Fruit fly (Drosophila melanogaster): ENCODE data around the gene mRpS6.
A peak's percentile ranks its signal among the peaks of the same experiment; 100 is the strongest.

The mRpS6 gene

DNA sequence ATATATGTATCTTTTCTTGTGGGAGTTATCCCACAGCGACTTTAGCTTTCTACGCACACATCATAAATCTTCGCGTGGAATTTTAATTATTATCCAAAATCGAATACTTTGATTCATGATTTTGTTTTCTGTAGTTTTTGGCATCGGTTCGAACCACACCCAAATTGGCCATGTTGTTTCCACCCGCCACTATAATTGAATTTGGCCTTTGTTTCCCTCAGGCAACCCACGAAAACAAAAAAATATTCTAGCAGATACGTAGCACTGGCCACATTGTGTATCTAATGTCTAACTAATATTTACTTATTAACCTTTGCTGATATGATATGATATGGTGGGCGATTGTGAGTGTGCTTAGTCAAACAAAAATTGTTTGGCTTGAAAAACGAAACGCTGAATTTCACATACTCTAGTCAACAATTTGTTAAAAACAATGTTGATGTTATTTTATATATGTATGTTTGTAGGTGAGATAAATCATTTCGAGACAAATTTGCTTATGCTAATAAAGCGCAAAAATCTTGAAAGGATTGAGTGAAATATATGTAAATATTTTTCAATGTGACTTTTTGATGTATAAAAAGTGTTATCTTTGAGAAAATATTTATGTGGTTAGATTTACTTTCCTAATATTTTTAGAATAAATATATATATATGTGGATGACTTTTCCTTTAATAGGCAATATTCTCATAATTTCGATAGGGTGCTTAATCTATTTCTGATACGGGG is 9.3 kb upstream of the mRpS6 start (continued):
- TF ChIP-seq danr (GFP tag; IDR thresholded peaks at IDR 0.05) (no peak), CG7745 (tag; optimal IDR thresholded peaks at IDR 0.05) (no peak), NfI (GFP tag; optimal IDR thresholded peaks at IDR 0.05) (no peak), slp2 (GFP tag; optimal IDR thresholded peaks at IDR 0.05) (no peak), H2.0 (GFP tag; IDR thresholded peaks at IDR 0.05) (no peak), gro (GFP tag; optimal IDR thresholded peaks at IDR 0.05) (no peak), trh (GFP tag; optimal IDR thresholded peaks at IDR 0.05) (no peak), CG10959 (GFP tag; IDR thresholded peaks at IDR 0.05) (no peak), seq (GFP tag; IDR thresholded peaks at IDR 0.05) (no peak), pb (GFP tag; optimal IDR thresholded peaks at IDR 0.05) (no peak), Fer1 (GFP tag; optimal IDR thresholded peaks at IDR 0.05) (no peak), maf-S (GFP tag; optimal IDR thresholded peaks at IDR 0.05) (no peak), tio (GFP tag; optimal IDR thresholded peaks at IDR 0.05) (peak; percentile 24), lab (GFP tag; optimal IDR thresholded peaks at IDR 0.05) (peak; percentile 5), Atf6 (GFP tag; IDR thresholded peaks at IDR 0.05) (no peak), CG11398 (GFP tag; optimal IDR thresholded peaks at IDR 0.05) (no peak), hth (optimal IDR thresholded peaks at IDR 0.05) (no peak), salm (tag; optimal IDR thresholded peaks at IDR 0.05) (no peak), CG13296 (GFP tag; optimal IDR thresholded peaks at IDR 0.05) (no peak), zen2 (GFP tag; IDR thresholded peaks at IDR 0.05; ENCODE audit: partially characterized antibody) (no peak), CG13894 (tag; optimal IDR thresholded peaks at IDR 0.05) (no peak), Hr78 (GFP tag; optimal IDR thresholded peaks at IDR 0.05) (no peak), E2f2 (GFP tag; IDR thresholded peaks at IDR 0.05) (no peak), CrebB (tag; optimal IDR thresholded peaks at IDR 0.05) (peak; percentile 40), hkb (optimal IDR thresholded peaks at IDR 0.05) (no peak), hkb (GFP tag; IDR thresholded peaks at IDR 0.05) (no peak), lilli (GFP tag; optimal IDR thresholded peaks at IDR 0.05) (no peak), CG17568 (GFP tag; optimal IDR thresholded peaks at IDR 0.05) (peak; percentile 20), Myb (GFP tag; optimal IDR thresholded peaks at IDR 0.05) (no peak), z (GFP tag; IDR thresholded peaks at IDR 0.05) (no peak), Ssrp (tag; optimal IDR thresholded peaks at IDR 0.05) (peak; percentile 22), B-H2 (GFP tag; optimal IDR thresholded peaks at IDR 0.05) (no peak), pan (optimal IDR thresholded peaks at IDR 0.05) (no peak), pan (GFP tag; optimal IDR thresholded peaks at IDR 0.05 in 1 of 2, IDR thresholded peaks at IDR 0.05 in 1 of 2) (no peak), CG18476 (GFP tag; optimal IDR thresholded peaks at IDR 0.05) (peak; percentile 14), bsh (GFP tag; optimal IDR thresholded peaks at IDR 0.05) (peak in 1 of 2 experiments; percentile 46), her (GFP tag; optimal IDR thresholded peaks at IDR 0.05) (no peak), Dref (GFP tag; IDR thresholded peaks at IDR 0.05) (no peak), dysf (GFP tag; IDR thresholded peaks at IDR 0.05) (0 out of 3 replicates have a peak, but pooled peaks have one; percentile 32), tx (GFP tag; optimal IDR thresholded peaks at IDR 0.05) (no peak), phol (tag; optimal IDR thresholded peaks at IDR 0.05) (peak; percentile 46), bigmax (GFP tag; optimal IDR thresholded peaks at IDR 0.05) (no peak), ci (GFP tag; IDR thresholded peaks at IDR 0.05) (no peak), vnd (GFP tag; IDR thresholded peaks at IDR 0.05; ENCODE audit: partially characterized antibody) (no peak), crol (GFP tag; IDR thresholded peaks at IDR 0.05) (no peak), CG9727 (GFP tag; optimal IDR thresholded peaks at IDR 0.05) (peak; percentile 42), CG17361 (GFP tag; IDR thresholded peaks at IDR 0.05) (peak; percentile 69; the same call in 1 of the 3 replicates), Ets65A (GFP tag) (no peak), Gsc (GFP tag; IDR thresholded peaks at IDR 0.05) (no peak), Rx (GFP tag; IDR thresholded peaks at IDR 0.05) (no peak), Asciz (GFP tag; optimal IDR thresholded peaks at IDR 0.05) (peak; percentile 0)
